Fruit fly (Drosophila melanogaster) Kc167 (cell line): Measurements from ENCODE around the gene mats.

ENCODE experiments used
- h ChIP-seq: fragments of >200 bp; optimal IDR thresholded peaks from 3 replicates; lab custom pipeline; 2018; ENCODE audit warnings: missing external identifiers
- insv ChIP-seq: fragments of >200 bp; optimal IDR thresholded peaks from 3 replicates; lab custom pipeline; 2018; ENCODE audit warnings: missing external identifiers
- psq ChIP-seq: fragments of >200 bp; optimal IDR thresholded peaks from 2 replicates; lab custom pipeline; 2017; ENCODE audit warnings: missing external identifiers
- ttk ChIP-seq: sonication (Bioruptor generic); optimal IDR thresholded peaks from 2 replicates; lab custom pipeline; 2017; ENCODE audit warnings: missing external identifiers

dm6 chr3R:22381735-22382134, 39.2 kb upstream of the mats start, which contains the start of gene Gpdh3:
- no peak for TF ChIP-seq insv
- TF ChIP-seq h (lab: Kevin White, UChicago): no peak
- no peak for TF ChIP-seq ttk
- TF ChIP-seq psq: no peak
